Fruit fly (Drosophila melanogaster): Measurements from ENCODE around the gene eIF3f1.

The eIF3f1 gene

DNA sequence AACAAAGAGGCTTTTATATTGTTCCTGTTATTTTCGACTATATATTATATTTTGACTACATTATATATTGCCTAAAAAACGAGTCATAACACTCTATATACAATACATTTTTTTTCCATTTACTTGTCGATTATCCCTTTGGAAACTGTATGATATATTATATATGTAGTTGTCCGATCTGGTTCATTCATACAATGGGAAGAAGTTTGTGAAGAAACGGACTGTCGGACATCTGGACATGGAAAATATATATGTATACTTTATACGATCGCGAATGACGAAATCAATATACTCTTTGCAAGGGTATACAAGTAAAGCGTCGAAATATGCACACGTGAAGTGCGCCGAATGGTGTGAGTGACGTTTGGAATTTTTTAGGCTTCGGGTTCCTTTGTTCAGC lies 12.8 kb upstream of the eIF3f1 start:
- peak; percentile 22 for TF ChIP-seq pdm3 (GFP tag; optimal IDR thresholded peaks at IDR 0.05)
- peak; percentile 20 for TF ChIP-seq esn (GFP tag; optimal IDR thresholded peaks at IDR 0.05)
- no peak for TF ChIP-seq CG32006 (GFP tag; optimal IDR thresholded peaks at IDR 0.05)
- TF ChIP-seq fkh (GFP tag; optimal IDR thresholded peaks at IDR 0.05), result no peak
- peak; percentile 11 for TF ChIP-seq acj6 (GFP tag; optimal IDR thresholded peaks at IDR 0.05)
- TF ChIP-seq Eip78C (GFP tag), result peak; percentile 74
- TF ChIP-seq Hr4 (GFP tag; optimal IDR thresholded peaks at IDR 0.05), result peak; percentile 26
- TF ChIP-seq svp (GFP tag), result peak; percentile 36
- TF ChIP-seq topi (GFP tag; optimal IDR thresholded peaks at IDR 0.05), result peak; percentile 32

DNA sequence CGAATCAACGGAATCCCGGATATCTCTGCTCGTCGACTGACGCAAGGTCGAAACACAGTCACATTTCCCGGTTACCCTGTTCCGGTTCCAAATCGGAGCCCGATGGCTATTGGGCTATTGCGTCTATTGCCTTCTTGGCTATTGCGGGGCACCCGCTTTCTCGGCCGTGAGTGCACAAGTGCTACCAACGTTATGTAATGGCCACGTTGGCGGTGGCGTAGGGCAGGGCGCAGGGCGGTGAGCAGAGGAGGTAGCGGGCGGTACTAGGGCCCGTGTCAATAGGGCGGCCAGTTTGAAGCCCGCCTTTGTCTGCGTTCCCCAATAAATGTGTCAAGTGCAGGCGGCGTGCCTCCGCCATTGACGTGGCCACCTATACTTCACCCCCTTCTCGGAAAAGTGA lies 12.3 kb upstream of the eIF3f1 start:
- TF ChIP-seq CG8319 (GFP tag; optimal IDR thresholded peaks at IDR 0.05) (no peak), Eip93F (GFP tag; optimal IDR thresholded peaks at IDR 0.05) (no peak), esn (GFP tag; optimal IDR thresholded peaks at IDR 0.05) (no peak), CG32006 (GFP tag; optimal IDR thresholded peaks at IDR 0.05) (no peak), CG1621 (tag; optimal IDR thresholded peaks at IDR 0.05) (no peak), CG15336 (GFP tag; IDR thresholded peaks at IDR 0.05) (no peak), CG16779 (tag; optimal IDR thresholded peaks at IDR 0.05) (no peak), CG6854 (GFP tag; optimal IDR thresholded peaks at IDR 0.05) (no peak), CG6276 (GFP tag; optimal IDR thresholded peaks at IDR 0.05) (no peak), salr (GFP tag; optimal IDR thresholded peaks at IDR 0.05) (no peak), Eip75B (GFP tag; optimal IDR thresholded peaks at IDR 0.05) (no peak), CG11902 (GFP tag; optimal IDR thresholded peaks at IDR 0.05) (no peak), pdm3 (GFP tag; optimal IDR thresholded peaks at IDR 0.05) (no peak), CG3919 (GFP tag; optimal IDR thresholded peaks at IDR 0.05) (no peak), CG11294 (GFP tag; IDR thresholded peaks at IDR 0.05) (no peak), CG11762 (GFP tag; optimal IDR thresholded peaks at IDR 0.05; ENCODE audit: insufficient read depth) (no peak), net (GFP tag; optimal IDR thresholded peaks at IDR 0.05) (no peak), Sox15 (GFP tag; optimal IDR thresholded peaks at IDR 0.05) (no peak), dsx (GFP tag; optimal IDR thresholded peaks at IDR 0.05; ENCODE audit: poor library complexity, severe bottlenecking) (no peak)

- TF ChIP-seq fd85E (GFP tag; optimal IDR thresholded peaks at IDR 0.05), result no peak
- no peak for TF ChIP-seq svp (GFP tag)
- TF ChIP-seq dsx (GFP tag; optimal IDR thresholded peaks at IDR 0.05; ENCODE audit: poor library complexity, severe bottlenecking), result no peak
- TF ChIP-seq acj6 (GFP tag; optimal IDR thresholded peaks at IDR 0.05), result no peak
- no peak for TF ChIP-seq net (GFP tag; optimal IDR thresholded peaks at IDR 0.05)
- TF ChIP-seq achi (GFP tag; optimal IDR thresholded peaks at IDR 0.05), result no peak
- no peak for TF ChIP-seq topi (GFP tag; optimal IDR thresholded peaks at IDR 0.05)
- TF ChIP-seq Eip78C (GFP tag), result no peak
- TF ChIP-seq fkh (GFP tag; optimal IDR thresholded peaks at IDR 0.05), result no peak
- no peak for TF ChIP-seq Eip93F (GFP tag; optimal IDR thresholded peaks at IDR 0.05)
Observed at dm6 chr3R:4725349-4725748, 11.4 kb upstream of the eIF3f1 start.

DNA sequence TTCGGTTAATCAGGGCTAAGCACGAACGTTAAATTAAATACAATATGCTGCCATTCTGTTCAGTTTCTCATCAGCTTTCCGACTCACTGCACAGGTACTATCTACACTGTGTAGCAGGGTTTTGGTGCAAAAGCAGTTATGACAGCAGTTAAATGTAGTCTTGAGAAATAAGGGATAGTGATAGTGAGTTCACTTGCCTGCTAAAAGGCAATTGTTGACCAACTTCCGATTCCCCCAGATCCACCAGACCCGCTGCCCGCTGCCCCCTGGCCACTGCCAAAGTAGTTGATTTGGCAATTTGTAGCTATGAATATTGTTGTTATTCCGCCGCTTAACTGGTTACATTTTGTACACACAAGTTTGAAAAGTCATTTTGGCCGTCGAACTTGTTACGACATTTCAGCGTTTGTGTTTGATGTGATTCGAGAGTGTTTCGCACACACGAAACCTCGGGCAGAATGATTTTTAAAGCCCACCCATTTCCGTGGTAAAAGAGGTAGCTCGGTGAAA lies 10.4 kb upstream of the eIF3f1 start:
- peak; percentile 51; the same call in 2 of the 3 replicates for TF ChIP-seq eg (GFP tag; IDR thresholded peaks at IDR 0.05)
- peak; percentile 53 for TF ChIP-seq CG15336 (GFP tag; IDR thresholded peaks at IDR 0.05)
- TF ChIP-seq CG16779 (tag; optimal IDR thresholded peaks at IDR 0.05), result no peak
- TF ChIP-seq CG6163 (GFP tag; IDR thresholded peaks at IDR 0.05), result 0 out of 3 replicates have a peak, but pooled peaks have one; percentile 35
- TF ChIP-seq CG8119 (GFP tag; IDR thresholded peaks at IDR 0.05), result 0 out of 3 replicates have a peak, but pooled peaks have one; percentile 5
- TF ChIP-seq Met (GFP tag; optimal IDR thresholded peaks at IDR 0.05), result no peak

DNA sequence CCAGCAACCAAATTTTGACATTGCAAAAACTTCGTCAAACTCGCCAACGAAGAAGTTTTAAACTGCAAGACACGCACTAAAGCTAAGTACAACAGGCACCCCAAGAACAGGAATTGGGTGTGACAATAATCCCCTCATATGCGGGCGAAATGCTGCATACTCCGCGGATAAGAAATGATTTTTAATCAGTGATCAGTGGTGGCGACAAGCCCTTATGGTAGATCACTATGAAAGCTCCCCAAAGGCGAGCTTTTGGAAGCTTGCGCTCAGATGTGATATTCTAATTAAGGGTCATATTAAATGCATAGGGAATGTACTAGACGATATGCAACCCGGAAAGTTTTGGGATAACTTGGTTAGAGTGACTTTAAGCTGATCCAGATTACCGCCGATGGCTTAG lies 3.6 kb upstream of the eIF3f1 start:
- no peak for TF ChIP-seq Lpt (GFP tag; optimal IDR thresholded peaks at IDR 0.05)

dm6 chr3R:4712063-4712462 lies 1.9 kb downstream of the eIF3f1 start:
- no peak for TF ChIP-seq CG32006 (GFP tag; optimal IDR thresholded peaks at IDR 0.05)
- TF ChIP-seq CG34406 (GFP tag; optimal IDR thresholded peaks at IDR 0.05), result no peak
- TF ChIP-seq Smox (GFP tag; optimal IDR thresholded peaks at IDR 0.05), result no peak
- peak; percentile 10 for TF ChIP-seq Eip78C (GFP tag)
- no peak for TF ChIP-seq Ets21C (GFP tag; optimal IDR thresholded peaks at IDR 0.05)

All from whole organism, prepupa.